Worm (Caenorhabditis elegans) whole organism, L4 larva: ENCODE results near the gene W06G6.20.

Source experiments
- T20F7.1 ChIP-seq: fragments of 200-800 bp; sonication (Bioruptor generic); optimal IDR thresholded peaks from 2 replicates; lab custom pipeline; 2018; ENCODE audit warnings: mild to moderate bottlenecking, missing genetic modification characterization, missing compliant biosample characterization
- Y75B8A.6 ChIP-seq: fragments of 200-800 bp; sonication (Bioruptor generic); IDR thresholded peaks from 2 replicates; pipeline ENCODE4 v1.3.6; 2022; ENCODE audit warnings: missing genetic modification reagents, missing genetic modification characterization, missing compliant biosample characterization
- aha-1 ChIP-seq: fragments of 150-350 bp; peaks from one replicate; lab custom pipeline; 2014; ENCODE audit warnings: missing biosample characterization, missing genetic modification characterization
- arid-1 ChIP-seq: fragments of 200-800 bp; sonication (Bioruptor generic); conservative IDR thresholded peaks from 2 replicates; pipeline ENCODE4 v1.3.6; 2022; ENCODE audit warnings: missing genetic modification reagents, missing genetic modification characterization, missing compliant biosample characterization
- ceh-28 ChIP-seq: fragments of 150-350 bp; optimal IDR thresholded peaks from 2 replicates; lab custom pipeline; 2014; ENCODE audit warnings: missing biosample characterization, missing genetic modification reagents, missing genetic modification characterization
- daf-12 ChIP-seq: fragments of 150-350 bp; optimal IDR thresholded peaks from 2 replicates; lab custom pipeline; 2014; ENCODE audit warnings: missing biosample characterization, missing genetic modification reagents, missing genetic modification characterization
- daf-8 ChIP-seq: fragments of 200-800 bp; sonication (Bioruptor generic); IDR thresholded peaks from 2 replicates; pipeline ENCODE4 v1.3.6; 2022; ENCODE audit warnings: missing genetic modification characterization, missing compliant biosample characterization
- dmd-6 ChIP-seq: fragments of 200-800 bp; sonication (Bioruptor generic); IDR thresholded peaks from 2 replicates; pipeline ENCODE4 v1.3.6; 2022; ENCODE audit warnings: missing genetic modification reagents, missing genetic modification characterization, missing compliant biosample characterization
- dmd-8 ChIP-seq: fragments of 200-800 bp; sonication (Bioruptor generic); IDR thresholded peaks from 2 replicates; pipeline ENCODE4 v1.3.6; 2022; ENCODE audit warnings: missing genetic modification characterization, missing compliant biosample characterization
- dve-1 ChIP-seq: sonication (generic microtip); optimal IDR thresholded peaks from 2 replicates; lab custom pipeline; 2017; ENCODE audit warnings: antibody characterized with exemption, mild to moderate bottlenecking, missing genetic modification characterization, missing compliant biosample characterization; ENCODE audit not compliant: insufficient read depth
- fkh-10 ChIP-seq: fragments of 150-350 bp; optimal IDR thresholded peaks from 2 replicates; lab custom pipeline; 2014; ENCODE audit warnings: missing biosample characterization, missing genetic modification reagents, missing genetic modification characterization
- hlh-11 ChIP-seq: fragments of 200-800 bp; sonication (Bioruptor generic); optimal IDR thresholded peaks from 2 replicates; lab custom pipeline; 2018; ENCODE audit warnings: mild to moderate bottlenecking, missing genetic modification characterization, missing compliant biosample characterization
- hlh-30 ChIP-seq: sonication (generic microtip); optimal IDR thresholded peaks from 2 replicates; lab custom pipeline; 2017; ENCODE audit warnings: antibody characterized with exemption, mild to moderate bottlenecking, missing genetic modification characterization, missing compliant biosample characterization; ENCODE audit not compliant: insufficient read depth
- hmg-1.1 ChIP-seq: fragments of 200-800 bp; sonication (Bioruptor generic); IDR thresholded peaks from 2 replicates; pipeline ENCODE4 v1.3.6; 2022; ENCODE audit warnings: missing genetic modification reagents, missing genetic modification characterization, missing compliant biosample characterization
- lim-7 ChIP-seq: fragments of 200-800 bp; sonication (Bioruptor generic); IDR thresholded peaks from 2 replicates; pipeline ENCODE4 v1.3.6; 2022; ENCODE audit warnings: missing genetic modification characterization, missing compliant biosample characterization
- lin-38 ChIP-seq: fragments of 200-800 bp; sonication (Bioruptor generic); IDR thresholded peaks from 2 replicates; pipeline ENCODE4 v1.3.6; 2022; ENCODE audit warnings: missing genetic modification reagents, missing genetic modification characterization, missing compliant biosample characterization
- mdl-1 ChIP-seq, 2 experiments: fragments of 150-350 bp in 1 of 2; sonication (generic microtip) in 1 of 2; optimal IDR thresholded peaks; 2 replicates each; lab custom pipeline; 2014 to 2017; ENCODE audit warnings: missing biosample characterization in 2 of 2, missing genetic modification characterization in 2 of 2
- mdt-29 ChIP-seq: fragments of 200-800 bp; sonication (Bioruptor generic); IDR thresholded peaks from 2 replicates; pipeline ENCODE4 v1.3.6; 2022; ENCODE audit warnings: missing genetic modification reagents, missing genetic modification characterization, missing compliant biosample characterization
- nhr-41 ChIP-seq: fragments of 200-800 bp; sonication (Bioruptor generic); IDR thresholded peaks from 2 replicates; pipeline ENCODE4 v1.3.6; 2022; ENCODE audit warnings: missing genetic modification reagents, missing genetic modification characterization, missing compliant biosample characterization
- nhr-48 ChIP-seq: sonication (generic microtip); optimal IDR thresholded peaks from 2 replicates; lab custom pipeline; 2016; ENCODE audit warnings: mild to moderate bottlenecking, missing genetic modification characterization, missing compliant biosample characterization
- php-3 ChIP-seq: fragments of 200-800 bp; sonication (Bioruptor generic); IDR thresholded peaks from 2 replicates; pipeline ENCODE4 v1.3.6; 2022; ENCODE audit warnings: missing genetic modification reagents, missing genetic modification characterization, missing compliant biosample characterization
- saeg-2 ChIP-seq: fragments of 200-800 bp; sonication (Bioruptor generic); IDR thresholded peaks from 2 replicates; pipeline ENCODE4 v1.3.6; 2022; ENCODE audit warnings: missing genetic modification reagents, missing genetic modification characterization, missing compliant biosample characterization
- snpc-4 ChIP-seq: fragments of 150-350 bp; optimal IDR thresholded peaks from 2 replicates; lab custom pipeline; 2014; ENCODE audit warnings: missing biosample characterization, missing genetic modification characterization
- tra-1 ChIP-seq: fragments of 200-800 bp; sonication (Bioruptor generic); IDR thresholded peaks from 2 replicates; pipeline ENCODE4 v1.3.6; 2022; ENCODE audit warnings: missing genetic modification reagents, missing genetic modification characterization, missing compliant biosample characterization
- unc-62 ChIP-seq, 3 experiments: fragments of 150-350 bp in 1 of 3; sonication (generic microtip); optimal IDR thresholded peaks in 2 of 3; peaks in 1 of 3; 1 replicate in 1 of 3; 2 replicates in 2 of 3; lab custom pipeline; 2014 to 2017; ENCODE audit warnings: missing biosample characterization in 3 of 3, missing genetic modification characterization in 3 of 3, missing genetic modification reagents in 3 of 3, missing genotype in 1 of 3
- ztf-11 ChIP-seq: fragments of 150-350 bp; optimal IDR thresholded peaks from 2 replicates; lab custom pipeline; 2014; ENCODE audit warnings: missing biosample characterization, missing genetic modification characterization

W06G6.20 gene

DNA sequence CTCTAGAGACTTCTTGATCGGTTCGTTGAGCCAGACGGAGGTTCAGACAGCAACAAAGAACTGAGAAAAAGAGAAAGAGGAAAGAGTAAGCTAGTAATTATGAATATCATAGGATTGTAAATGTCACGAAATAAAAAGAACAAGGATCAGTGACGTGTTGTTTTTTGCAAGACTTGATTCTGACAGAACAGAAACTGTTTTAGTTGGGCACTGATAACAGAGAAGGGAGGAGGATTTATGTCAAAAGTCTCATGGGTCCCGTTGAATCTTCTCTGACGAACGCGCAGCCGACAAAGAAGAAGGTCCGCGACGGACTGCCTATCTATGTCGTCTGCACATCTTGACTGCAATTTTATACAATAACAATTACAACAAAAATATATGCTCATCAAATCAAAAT lies 47.5 kb downstream of the W06G6.20 start, which contains the start of gene T03E6.9:
Gene T03E6.9 (minus strand): TSS at position 101 of the 400 bp plus-strand sequence.
- TF ChIP-seq mdl-1 (tag; optimal IDR thresholded peaks at IDR 0.05; lab: Kevin White, UChicago) (no peak), unc-62 (GFP tag; optimal IDR thresholded peaks at IDR 0.05 in 1 of 2; lab: Kevin White, UChicago) (peak in 1 of 2 experiments; percentile 6), unc-62 (tag; optimal IDR thresholded peaks at IDR 0.05; lab: Kevin White, UChicago) (no peak)

DNA sequence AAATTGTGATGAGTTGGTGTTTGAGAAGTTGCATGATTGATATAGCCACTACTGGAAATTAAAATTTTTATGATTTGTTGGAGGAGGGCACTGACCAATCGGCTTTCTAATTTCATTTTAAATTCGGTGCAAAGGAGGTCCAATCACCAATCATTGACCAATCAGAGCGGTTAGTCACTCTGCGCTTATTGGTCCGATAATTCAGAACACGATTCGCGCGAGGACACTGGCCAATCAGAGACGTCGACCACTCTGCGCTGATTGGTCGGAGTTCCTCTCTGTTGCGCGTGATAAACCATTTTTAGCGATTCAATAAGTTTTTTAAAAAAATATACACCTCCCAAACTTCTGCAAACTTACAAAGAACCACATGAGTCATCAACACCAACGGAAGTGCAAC lies 48.3 kb downstream of the W06G6.20 start:
- TF ChIP-seq fkh-10 (GFP tag; lab: Kevin White, UChicago) (no peak), T20F7.1 (GFP tag; lab: Kevin White, UChicago) (no peak), ztf-11 (tag; lab: Kevin White, UChicago) (no peak), ceh-28 (no peak), nhr-48 (no peak), snpc-4 (tag; lab: Kevin White, UChicago) (no peak), Y75B8A.6 (no peak), arid-1 (no peak), nhr-41 (GFP tag; lab: Robert Waterston, UW) (no peak), lin-38 (no peak), dmd-8 (GFP tag; lab: Robert Waterston, UW) (no peak), lim-7 (no peak), daf-12 (tag; lab: Kevin White, UChicago) (no peak), php-3 (GFP tag; lab: Robert Waterston, UW) (no peak), mdl-1 (tag; optimal IDR thresholded peaks at IDR 0.05; lab: Kevin White, UChicago) (no peak), hmg-1.1 (GFP tag; lab: Robert Waterston, UW) (no peak)

DNA sequence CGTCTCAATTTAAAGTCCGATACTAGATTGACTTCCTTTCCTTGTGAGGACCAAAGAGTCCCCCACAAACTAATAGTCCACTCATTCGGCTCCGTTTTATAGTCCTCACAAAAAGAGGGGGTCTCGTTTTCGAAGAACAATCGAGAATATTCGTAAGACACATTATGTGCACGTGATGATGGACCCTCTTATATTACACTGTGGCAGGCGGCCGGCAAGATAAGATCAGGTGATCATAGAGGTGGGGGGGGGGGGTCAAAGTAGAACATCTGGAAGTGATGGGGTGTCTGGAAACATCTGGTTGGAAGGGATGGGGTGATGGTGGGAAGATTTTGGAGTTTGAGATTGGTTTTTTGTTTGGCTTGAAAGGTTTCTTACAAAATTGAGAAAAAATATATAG lies 49.7 kb downstream of the W06G6.20 start:
- TF ChIP-seq dmd-6 (peak; percentile 14; the same call in 1 of the 2 replicates), saeg-2 (no peak), aha-1 (tag; lab: Kevin White, UChicago) (peak; percentile 1), daf-8 (GFP tag; lab: Robert Waterston, UW) (no peak), hlh-30 (peak; percentile 64), tra-1 (GFP tag; lab: Robert Waterston, UW) (0 out of 2 replicates have a peak, but pooled peaks have one; percentile 35), hlh-11 (tag; lab: Kevin White, UChicago) (peak; percentile 66), dve-1 (tag; lab: Kevin White, UChicago) (peak; percentile 38), mdt-29 (peak; percentile 95)
